Fruit fly (Drosophila melanogaster) whole organism, embryonic: ENCODE results near the gene CG33299.
A peak's percentile ranks its signal among the peaks of the same experiment; 100 is the strongest.

Experiments used
- Ada2b ChIP-seq: fragments of 200-800 bp; sonication (Bioruptor generic); IDR thresholded peaks from 2 replicates; pipeline ENCODE4 v1.3.6; 2022; ENCODE audit warnings: missing biosample characterization, missing genetic modification characterization
- Antp ChIP-seq: fragments of 200-800 bp; sonication (Bioruptor generic); optimal IDR thresholded peaks from 3 replicates; lab custom pipeline; 2016; ENCODE audit warnings: missing biosample characterization, missing genetic modification characterization
- Asciz ChIP-seq: fragments of 200-800 bp; sonication (Bioruptor generic); optimal IDR thresholded peaks from 2 replicates; lab custom pipeline; 2017; ENCODE audit warnings: missing biosample characterization, mild to moderate bottlenecking, missing genetic modification characterization, missing genetic modification reagents
- Atf-2 ChIP-seq: fragments of 200-800 bp; sonication (Bioruptor generic); optimal IDR thresholded peaks from 2 replicates; lab custom pipeline; 2016; ENCODE audit warnings: missing biosample characterization, missing genetic modification characterization
- CG10209 ChIP-seq: fragments of 200-800 bp; sonication (Bioruptor generic); optimal IDR thresholded peaks from 3 replicates; lab custom pipeline; 2017; ENCODE audit warnings: missing biosample characterization, mild to moderate bottlenecking, missing genetic modification characterization, missing genetic modification reagents
- CG10959 ChIP-seq: fragments of 200-800 bp; sonication (Bioruptor generic); IDR thresholded peaks from 2 replicates; pipeline ENCODE4 v1.3.6; 2022; ENCODE audit warnings: missing biosample characterization, missing genetic modification characterization
- CG11093 ChIP-seq: fragments of 200-800 bp; sonication (Bioruptor generic); IDR thresholded peaks from 3 replicates; pipeline ENCODE4 v1.3.6; 2022; ENCODE audit warnings: missing biosample characterization, missing genetic modification characterization
- CG11696 ChIP-seq: fragments of 200-800 bp; sonication (Bioruptor generic); IDR thresholded peaks from 2 replicates; pipeline ENCODE4 v1.3.6; 2022; ENCODE audit warnings: missing biosample characterization, missing genetic modification characterization
- CG12219 ChIP-seq: fragments of 200-800 bp; sonication (Bioruptor generic); optimal IDR thresholded peaks from 3 replicates; lab custom pipeline; 2018; ENCODE audit warnings: missing biosample characterization, mild to moderate bottlenecking, missing genetic modification characterization
- CG12769 ChIP-seq: fragments of 200-800 bp; sonication (Bioruptor generic); optimal IDR thresholded peaks from 2 replicates; lab custom pipeline; 2019; ENCODE audit warnings: missing biosample characterization, mild to moderate bottlenecking, missing genetic modification characterization, moderate library complexity
- CG14014 ChIP-seq: fragments of 200-800 bp; sonication (Bioruptor generic); IDR thresholded peaks from 2 replicates; pipeline ENCODE4 v1.3.6; 2022; ENCODE audit warnings: missing biosample characterization, missing genetic modification characterization
- CG18764 ChIP-seq: fragments of 200-800 bp; sonication (Bioruptor generic); optimal IDR thresholded peaks from 3 replicates; lab custom pipeline; 2016; ENCODE audit warnings: missing biosample characterization, missing genetic modification characterization
- CG2875 ChIP-seq: fragments of 200-800 bp; sonication (Bioruptor generic); optimal IDR thresholded peaks from 2 replicates; lab custom pipeline; 2017; ENCODE audit warnings: missing biosample characterization, mild to moderate bottlenecking, missing genetic modification characterization, missing genetic modification reagents
- CG31224 ChIP-seq: fragments of 200-800 bp; sonication (Bioruptor generic); IDR thresholded peaks from 2 replicates; pipeline ENCODE4 v1.3.6; 2022; ENCODE audit warnings: missing biosample characterization, missing genetic modification characterization
- CG32772 ChIP-seq: fragments of 200-800 bp; sonication (Bioruptor generic); IDR thresholded peaks from 2 replicates; pipeline ENCODE4 v1.3.6; 2022; ENCODE audit warnings: missing biosample characterization, missing genetic modification characterization
- CG33213 ChIP-seq: fragments of 200-800 bp; sonication (Bioruptor generic); optimal IDR thresholded peaks from 3 replicates; lab custom pipeline; 2016; ENCODE audit warnings: missing biosample characterization, missing genetic modification characterization
- CG33557 ChIP-seq: fragments of 200-800 bp; sonication (Bioruptor generic); optimal IDR thresholded peaks from 2 replicates; lab custom pipeline; 2019; ENCODE audit warnings: missing biosample characterization, mild to moderate bottlenecking, missing genetic modification characterization, moderate library complexity
- CG5245 ChIP-seq: fragments of 200-800 bp; sonication (Bioruptor generic); optimal IDR thresholded peaks from 3 replicates; lab custom pipeline; 2016; ENCODE audit warnings: missing biosample characterization, missing genetic modification characterization
- CG7372 ChIP-seq: fragments of 200-800 bp; sonication (Bioruptor generic); IDR thresholded peaks from 2 replicates; pipeline ENCODE4 v1.3.6; 2022; ENCODE audit warnings: missing biosample characterization, missing genetic modification characterization
- CG7786 ChIP-seq: fragments of 200-800 bp; sonication (Bioruptor generic); optimal IDR thresholded peaks from 2 replicates; lab custom pipeline; 2016; ENCODE audit warnings: missing biosample characterization, missing genetic modification characterization
- CG7839 ChIP-seq: fragments of 200-800 bp; sonication (Bioruptor generic); optimal IDR thresholded peaks from 3 replicates; lab custom pipeline; 2018; ENCODE audit warnings: missing biosample characterization, mild to moderate bottlenecking, missing genetic modification characterization, moderate library complexity
- CG7928 ChIP-seq: fragments of 200-800 bp; sonication (Bioruptor generic); optimal IDR thresholded peaks from 2 replicates; lab custom pipeline; 2017; ENCODE audit warnings: missing biosample characterization, mild to moderate bottlenecking, missing genetic modification characterization
- CG9727 ChIP-seq: fragments of 200-800 bp; sonication (Bioruptor generic); optimal IDR thresholded peaks from 3 replicates; lab custom pipeline; 2017; ENCODE audit warnings: missing biosample characterization, mild to moderate bottlenecking, missing genetic modification characterization
- CG9797 ChIP-seq: fragments of 200-800 bp; sonication (Bioruptor generic); optimal IDR thresholded peaks from 3 replicates; lab custom pipeline; 2018; ENCODE audit warnings: missing biosample characterization, mild to moderate bottlenecking, missing genetic modification characterization
- Chrac-16 ChIP-seq: fragments of 200-800 bp; sonication (Bioruptor generic); optimal IDR thresholded peaks from 3 replicates; lab custom pipeline; 2016; ENCODE audit warnings: missing biosample characterization, missing genetic modification characterization
- Dp ChIP-seq: fragments of 200-800 bp; sonication (Bioruptor generic); optimal IDR thresholded peaks from 2 replicates; lab custom pipeline; 2018; ENCODE audit warnings: missing biosample characterization, mild to moderate bottlenecking, missing genetic modification characterization, moderate library complexity
- GATAe ChIP-seq: fragments of 200-800 bp; sonication (Bioruptor generic); conservative IDR thresholded peaks from 2 replicates; pipeline ENCODE4 v1.3.6; 2022; ENCODE audit warnings: missing biosample characterization, missing genetic modification characterization
- HHEX ChIP-seq: fragments of 200-800 bp; sonication (Bioruptor generic); optimal IDR thresholded peaks from 3 replicates; lab custom pipeline; 2017; ENCODE audit warnings: missing biosample characterization, mild to moderate bottlenecking, missing genetic modification characterization, missing genetic modification reagents
- HmgD ChIP-seq: fragments of 200-800 bp; sonication (Bioruptor generic); optimal IDR thresholded peaks from 3 replicates; lab custom pipeline; 2016; ENCODE audit warnings: missing biosample characterization, missing genetic modification characterization
- Hr39 ChIP-seq: fragments of >200 bp; optimal IDR thresholded peaks from 2 replicates; lab custom pipeline; 2017
- Lim3 ChIP-seq: fragments of 200-800 bp; sonication (Bioruptor generic); IDR thresholded peaks from 2 replicates; pipeline ENCODE4 v1.3.6; 2022; ENCODE audit warnings: missing biosample characterization, missing genetic modification characterization
- NK7.1 ChIP-seq: fragments of 200-800 bp; sonication (Bioruptor generic); optimal IDR thresholded peaks from 3 replicates; lab custom pipeline; 2016; ENCODE audit warnings: missing biosample characterization, missing genetic modification characterization
- Neu2 ChIP-seq: fragments of 200-800 bp; sonication (Bioruptor generic); optimal IDR thresholded peaks from 3 replicates; lab custom pipeline; 2016; ENCODE audit warnings: missing biosample characterization, missing genetic modification characterization, borderline replicate concordance
- PHDP ChIP-seq: fragments of 200-800 bp; sonication (Bioruptor generic); optimal IDR thresholded peaks from 3 replicates; lab custom pipeline; 2018; ENCODE audit warnings: missing biosample characterization, mild to moderate bottlenecking, missing genetic modification characterization, moderate library complexity
- Poxn ChIP-seq: fragments of 200-800 bp; sonication (Bioruptor generic); IDR thresholded peaks from 2 replicates; pipeline ENCODE4 v1.3.6; 2022; ENCODE audit warnings: missing biosample characterization, missing genetic modification characterization
- Usf ChIP-seq: fragments of 200-800 bp; sonication (Bioruptor generic); optimal IDR thresholded peaks from 2 replicates; lab custom pipeline; 2017; ENCODE audit warnings: missing genotype, missing biosample characterization, missing genetic modification characterization
- az2 ChIP-seq: fragments of 200-800 bp; sonication (Bioruptor generic); optimal IDR thresholded peaks from 3 replicates; lab custom pipeline; 2016; ENCODE audit warnings: missing biosample characterization, missing genetic modification characterization
- dan ChIP-seq: fragments of 200-800 bp; sonication (Bioruptor generic); IDR thresholded peaks from 2 replicates; pipeline ENCODE4 v1.3.6; 2022; ENCODE audit warnings: missing biosample characterization, missing genetic modification characterization
- dpn ChIP-seq, 2 experiments: fragments of 200-800 bp; sonication (Bioruptor generic); optimal IDR thresholded peaks; 3 replicates each; lab custom pipeline; 2016; ENCODE audit warnings: missing biosample characterization in 2 of 2, missing genetic modification characterization in 2 of 2
- ind ChIP-seq: fragments of 200-800 bp; sonication (Bioruptor generic); optimal IDR thresholded peaks from 3 replicates; lab custom pipeline; 2016; ENCODE audit warnings: missing biosample characterization, missing genetic modification characterization
- jumu ChIP-seq: fragments of 200-800 bp; sonication (Bioruptor generic); optimal IDR thresholded peaks from 3 replicates; lab custom pipeline; 2016; ENCODE audit warnings: missing biosample characterization, missing genetic modification characterization
- repo ChIP-seq: fragments of 200-800 bp; sonication (Bioruptor generic); optimal IDR thresholded peaks from 2 replicates; lab custom pipeline; 2016; ENCODE audit warnings: missing biosample characterization, missing genetic modification characterization
- sd ChIP-seq: fragments of 200-800 bp; sonication (Bioruptor generic); optimal IDR thresholded peaks from 3 replicates; lab custom pipeline; 2018; ENCODE audit warnings: missing biosample characterization, mild to moderate bottlenecking, missing genetic modification characterization, moderate library complexity
- sisA ChIP-seq: fragments of 200-800 bp; sonication (Bioruptor generic); IDR thresholded peaks from 2 replicates; pipeline ENCODE4 v1.3.6; 2022; ENCODE audit warnings: missing biosample characterization, missing genetic modification characterization
- slp2 ChIP-seq: fragments of 200-800 bp; sonication (Bioruptor generic); optimal IDR thresholded peaks from 2 replicates; lab custom pipeline; 2016; ENCODE audit warnings: missing biosample characterization, missing genetic modification characterization
- sob ChIP-seq: fragments of 200-800 bp; sonication (Bioruptor generic); IDR thresholded peaks from 2 replicates; pipeline ENCODE4 v1.3.6; 2022; ENCODE audit warnings: missing biosample characterization, missing genetic modification characterization
- sug ChIP-seq: fragments of 200-800 bp; optimal IDR thresholded peaks from 2 replicates; lab custom pipeline; 2019; ENCODE audit warnings: missing biosample characterization, mild to moderate bottlenecking, missing genetic modification characterization, moderate library complexity
- tio ChIP-seq: fragments of 200-800 bp; sonication (Bioruptor generic); optimal IDR thresholded peaks from 2 replicates; lab custom pipeline; 2017; ENCODE audit warnings: missing biosample characterization, missing genetic modification characterization, inconsistent platforms
- trh ChIP-seq: fragments of 200-800 bp; sonication (Bioruptor generic); optimal IDR thresholded peaks from 2 replicates; lab custom pipeline; 2016; ENCODE audit warnings: missing biosample characterization, missing genetic modification characterization
- tup ChIP-seq: fragments of 200-800 bp; sonication (Bioruptor generic); optimal IDR thresholded peaks from 2 replicates; lab custom pipeline; 2016; ENCODE audit warnings: missing biosample characterization, mild to moderate bottlenecking, missing genetic modification characterization, moderate library complexity
- wor ChIP-seq: fragments of 200-800 bp; sonication (Bioruptor generic); IDR thresholded peaks from 2 replicates; pipeline ENCODE4 v1.3.6; 2022; ENCODE audit warnings: missing biosample characterization, missing genetic modification characterization

Gene CG33299

dm6 chr2L:9633811-9634436 is 22.5 kb upstream of the CG33299 start, which contains the start of gene Apoltp (continued):
- peak; percentile 58 for TF ChIP-seq CG31224 (GFP tag; lab: Robert Waterston, UW)
- TF ChIP-seq CG7928 (GFP tag; lab: Kevin White, UChicago) = peak; percentile 10
- TF ChIP-seq sisA (GFP tag; lab: Robert Waterston, UW) = peak; percentile 70
- TF ChIP-seq CG2875 (GFP tag; lab: Kevin White, UChicago) = no peak
- TF ChIP-seq CG33557 = no peak
- TF ChIP-seq Poxn (GFP tag; lab: Robert Waterston, UW) = no peak
- no peak for TF ChIP-seq Antp (GFP tag; lab: Kevin White, UChicago)
- no peak for TF ChIP-seq slp2 (GFP tag; lab: Kevin White, UChicago)
- TF ChIP-seq Dp (GFP tag; lab: Kevin White, UChicago) = no peak
- no peak for TF ChIP-seq CG12769 (tag; lab: Kevin White, UChicago)
- TF ChIP-seq CG10209 = peak; percentile 70
- TF ChIP-seq CG9797 (GFP tag; lab: Kevin White, UChicago) = no peak
- TF ChIP-seq Lim3 (GFP tag; lab: Robert Waterston, UW) = 0 out of 2 replicates have a peak, but pooled peaks have one; percentile 6
- no peak for TF ChIP-seq Neu2 (GFP tag; lab: Kevin White, UChicago)
- peak; percentile 42 for TF ChIP-seq az2
- peak; percentile 45; the same call in 1 of the 3 replicates for TF ChIP-seq CG11093 (GFP tag; lab: Robert Waterston, UW)
- no peak for TF ChIP-seq repo (GFP tag; lab: Kevin White, UChicago)
- TF ChIP-seq CG33213 (GFP tag; lab: Kevin White, UChicago) = no peak
- peak; percentile 65 for TF ChIP-seq ind (GFP tag; lab: Kevin White, UChicago)
- TF ChIP-seq CG9727 (GFP tag; lab: Kevin White, UChicago) = peak; percentile 77
- no peak for TF ChIP-seq GATAe
- no peak for TF ChIP-seq Hr39
- TF ChIP-seq HHEX (GFP tag; lab: Kevin White, UChicago) = peak; percentile 72
- TF ChIP-seq tup (GFP tag; lab: Kevin White, UChicago) = peak; percentile 35
- no peak for TF ChIP-seq wor
- no peak for TF ChIP-seq CG7786 (GFP tag; lab: Kevin White, UChicago)
- peak; percentile 53; the same call in 1 of the 2 replicates for TF ChIP-seq CG7372 (GFP tag; lab: Robert Waterston, UW)
- peak; percentile 51; the same call in 1 of the 2 replicates for TF ChIP-seq CG10959 (GFP tag; lab: Robert Waterston, UW)
- no peak for TF ChIP-seq HmgD (GFP tag; lab: Kevin White, UChicago)
- TF ChIP-seq dpn (GFP tag; optimal IDR thresholded peaks at IDR 0.05; lab: Kevin White, UChicago) = peak; percentile 29 to 63
- peak; percentile 1 for TF ChIP-seq tio (GFP tag; lab: Kevin White, UChicago)
- peak; percentile 63 for TF ChIP-seq sug
- peak; percentile 21 for TF ChIP-seq NK7.1 (GFP tag; lab: Kevin White, UChicago)
- TF ChIP-seq CG12219 (GFP tag; lab: Kevin White, UChicago) = peak; percentile 34
- peak; percentile 72; the same call in 1 of the 2 replicates for TF ChIP-seq CG14014 (GFP tag; lab: Robert Waterston, UW)
- peak; percentile 83 for TF ChIP-seq CG7839 (tag; lab: Kevin White, UChicago)
- TF ChIP-seq Atf-2 (GFP tag; lab: Kevin White, UChicago) = no peak
- peak; percentile 63 for TF ChIP-seq PHDP (tag; lab: Kevin White, UChicago)
- peak; percentile 19 for TF ChIP-seq Chrac-16 (GFP tag; lab: Kevin White, UChicago)
- peak; percentile 28 for TF ChIP-seq trh
- TF ChIP-seq Asciz (GFP tag; lab: Kevin White, UChicago) = peak; percentile 56
- 0 out of 2 replicates have a peak, but pooled peaks have one; percentile 33 for TF ChIP-seq CG11696 (GFP tag; lab: Robert Waterston, UW)
- TF ChIP-seq Usf (GFP tag; lab: Kevin White, UChicago) = peak; percentile 4
- peak; percentile 46 for TF ChIP-seq CG18764
- TF ChIP-seq sob (GFP tag; lab: Robert Waterston, UW) = peak; percentile 84
- peak; percentile 74 for TF ChIP-seq Ada2b
- no peak for TF ChIP-seq sd (tag; lab: Kevin White, UChicago)
- peak; percentile 25 for TF ChIP-seq CG5245 (GFP tag; lab: Kevin White, UChicago)
- TF ChIP-seq CG32772 (GFP tag; lab: Robert Waterston, UW) = peak; percentile 75
- no peak for TF ChIP-seq jumu (GFP tag; lab: Kevin White, UChicago)
- TF ChIP-seq dan (GFP tag; lab: Robert Waterston, UW) = no peak
